Worm (Caenorhabditis elegans) whole organism, L4 larva: ENCODE measurements around the gene pax-1.

ENCODE experiments used
- D1046.2 ChIP-seq: fragments of 200-800 bp; sonication (Bioruptor generic); IDR thresholded peaks from 2 replicates; pipeline ENCODE4 v1.3.6; 2022; ENCODE audit warnings: missing genetic modification characterization, missing compliant biosample characterization
- F10B5.3 ChIP-seq: sonication (generic microtip); optimal IDR thresholded peaks from 2 replicates; lab custom pipeline; 2016; ENCODE audit warnings: mild to moderate bottlenecking, missing genetic modification characterization, missing compliant biosample characterization
- F26F4.8 ChIP-seq: fragments of 200-800 bp; sonication (Bioruptor generic); conservative IDR thresholded peaks from 2 replicates; pipeline ENCODE4 v1.3.6; 2022; ENCODE audit warnings: missing genetic modification characterization, missing compliant biosample characterization
- F37D6.2 ChIP-seq: sonication (generic microtip); optimal IDR thresholded peaks from 2 replicates; lab custom pipeline; 2016; ENCODE audit warnings: mild to moderate bottlenecking, missing genetic modification characterization, missing compliant biosample characterization
- F49E8.2 ChIP-seq: sonication (generic microtip); optimal IDR thresholded peaks from 2 replicates; lab custom pipeline; 2016; ENCODE audit warnings: missing compliant biosample characterization, mild to moderate bottlenecking, missing genetic modification characterization, borderline replicate concordance
- R02D3.7 ChIP-seq: fragments of 150-350 bp; sonication (generic microtip); optimal IDR thresholded peaks from 3 replicates; lab custom pipeline; 2014; ENCODE audit warnings: missing biosample characterization, missing genetic modification characterization
- T20F7.1 ChIP-seq: fragments of 200-800 bp; sonication (Bioruptor generic); optimal IDR thresholded peaks from 2 replicates; lab custom pipeline; 2018; ENCODE audit warnings: mild to moderate bottlenecking, missing genetic modification characterization, missing compliant biosample characterization
- T26A8.4 ChIP-seq: fragments of 200-800 bp; sonication (Bioruptor generic); IDR thresholded peaks from 2 replicates; pipeline ENCODE4 v1.3.6; 2022; ENCODE audit warnings: missing genetic modification characterization, missing compliant biosample characterization
- Y105C5A.15 ChIP-seq: fragments of 200-800 bp; sonication (Bioruptor generic); IDR thresholded peaks from 2 replicates; pipeline ENCODE4 v1.3.6; 2022; ENCODE audit warnings: missing genetic modification characterization, missing compliant biosample characterization
- Y48G9A.11 ChIP-seq: fragments of 200-800 bp; sonication (Bioruptor generic); IDR thresholded peaks from 2 replicates; pipeline ENCODE4 v1.3.6; 2022; ENCODE audit warnings: missing genetic modification reagents, missing genetic modification characterization, missing compliant biosample characterization
- Y75B8A.6 ChIP-seq: fragments of 200-800 bp; sonication (Bioruptor generic); IDR thresholded peaks from 2 replicates; pipeline ENCODE4 v1.3.6; 2022; ENCODE audit warnings: missing genetic modification reagents, missing genetic modification characterization, missing compliant biosample characterization
- ZK337.2 ChIP-seq: fragments of 200-800 bp; sonication (Bioruptor generic); IDR thresholded peaks from 2 replicates; pipeline ENCODE4 v1.3.6; 2022; ENCODE audit warnings: missing genetic modification reagents, missing genetic modification characterization, missing compliant biosample characterization
- ZK546.5 ChIP-seq, 2 experiments: sonication (generic microtip); optimal IDR thresholded peaks; 2 replicates each; lab custom pipeline; 2017; ENCODE audit warnings: missing biosample characterization in 2 of 2, missing genetic modification characterization in 2 of 2
- aha-1 ChIP-seq: fragments of 150-350 bp; peaks from one replicate; lab custom pipeline; 2014; ENCODE audit warnings: missing biosample characterization, missing genetic modification characterization
- arid-1 ChIP-seq: fragments of 200-800 bp; sonication (Bioruptor generic); conservative IDR thresholded peaks from 2 replicates; pipeline ENCODE4 v1.3.6; 2022; ENCODE audit warnings: missing genetic modification reagents, missing genetic modification characterization, missing compliant biosample characterization
- ceh-20 ChIP-seq: fragments of 200-800 bp; sonication (Bioruptor generic); IDR thresholded peaks from 2 replicates; pipeline ENCODE4 v1.3.6; 2022; ENCODE audit warnings: missing genetic modification reagents, missing genetic modification characterization, missing compliant biosample characterization
- ceh-32 ChIP-seq: sonication (generic microtip); optimal IDR thresholded peaks from 2 replicates; lab custom pipeline; 2016; ENCODE audit warnings: mild to moderate bottlenecking, missing genetic modification characterization, missing compliant biosample characterization; ENCODE audit not compliant: poor library complexity
- ceh-44 ChIP-seq: fragments of 200-800 bp; sonication (Bioruptor generic); IDR thresholded peaks from 2 replicates; pipeline ENCODE4 v1.3.6; 2022; ENCODE audit warnings: missing genetic modification reagents, missing genetic modification characterization, missing compliant biosample characterization
- cey-2 ChIP-seq: sonication (generic microtip); optimal IDR thresholded peaks from 3 replicates; lab custom pipeline; 2017; ENCODE audit warnings: missing genetic modification characterization, mild to moderate bottlenecking, missing compliant biosample characterization, antibody characterized with exemption, borderline replicate concordance; ENCODE audit not compliant: insufficient read depth
- daf-8 ChIP-seq: fragments of 200-800 bp; sonication (Bioruptor generic); IDR thresholded peaks from 2 replicates; pipeline ENCODE4 v1.3.6; 2022; ENCODE audit warnings: missing genetic modification characterization, missing compliant biosample characterization
- dmd-8 ChIP-seq: fragments of 200-800 bp; sonication (Bioruptor generic); IDR thresholded peaks from 2 replicates; pipeline ENCODE4 v1.3.6; 2022; ENCODE audit warnings: missing genetic modification characterization, missing compliant biosample characterization
- dmd-9 ChIP-seq: fragments of 200-800 bp; sonication (Bioruptor generic); IDR thresholded peaks from 2 replicates; pipeline ENCODE4 v1.3.6; 2022; ENCODE audit warnings: missing genetic modification reagents, missing genetic modification characterization, missing compliant biosample characterization
- dve-1 ChIP-seq: sonication (generic microtip); optimal IDR thresholded peaks from 2 replicates; lab custom pipeline; 2017; ENCODE audit warnings: antibody characterized with exemption, mild to moderate bottlenecking, missing genetic modification characterization, missing compliant biosample characterization; ENCODE audit not compliant: insufficient read depth
- fkh-10 ChIP-seq: fragments of 150-350 bp; optimal IDR thresholded peaks from 2 replicates; lab custom pipeline; 2014; ENCODE audit warnings: missing biosample characterization, missing genetic modification reagents, missing genetic modification characterization
- fos-1 ChIP-seq: fragments of 150-350 bp; optimal IDR thresholded peaks from 2 replicates; lab custom pipeline; 2014; ENCODE audit warnings: missing biosample characterization, missing genetic modification characterization
- gei-8 ChIP-seq: fragments of 200-800 bp; sonication (Bioruptor generic); optimal IDR thresholded peaks from 2 replicates; lab custom pipeline; 2018; ENCODE audit warnings: mild to moderate bottlenecking, missing genetic modification characterization, missing compliant biosample characterization
- hlh-11 ChIP-seq: fragments of 200-800 bp; sonication (Bioruptor generic); optimal IDR thresholded peaks from 2 replicates; lab custom pipeline; 2018; ENCODE audit warnings: mild to moderate bottlenecking, missing genetic modification characterization, missing compliant biosample characterization
- hlh-30 ChIP-seq: sonication (generic microtip); optimal IDR thresholded peaks from 2 replicates; lab custom pipeline; 2017; ENCODE audit warnings: antibody characterized with exemption, mild to moderate bottlenecking, missing genetic modification characterization, missing compliant biosample characterization; ENCODE audit not compliant: insufficient read depth
- hmg-1.1 ChIP-seq: fragments of 200-800 bp; sonication (Bioruptor generic); IDR thresholded peaks from 2 replicates; pipeline ENCODE4 v1.3.6; 2022; ENCODE audit warnings: missing genetic modification reagents, missing genetic modification characterization, missing compliant biosample characterization
- lim-7 ChIP-seq: fragments of 200-800 bp; sonication (Bioruptor generic); IDR thresholded peaks from 2 replicates; pipeline ENCODE4 v1.3.6; 2022; ENCODE audit warnings: missing genetic modification characterization, missing compliant biosample characterization
- lin-1 ChIP-seq: fragments of 200-800 bp; sonication (Bioruptor generic); IDR thresholded peaks from 2 replicates; pipeline ENCODE4 v1.3.6; 2022; ENCODE audit warnings: missing genetic modification reagents, missing genetic modification characterization, missing compliant biosample characterization
- lin-29 ChIP-seq: fragments of 200-800 bp; sonication (Bioruptor generic); IDR thresholded peaks from 2 replicates; pipeline ENCODE4 v1.3.6; 2022; ENCODE audit warnings: missing genetic modification reagents, missing genetic modification characterization, missing compliant biosample characterization
- lsy-2 ChIP-seq, 2 experiments: fragments of 150-350 bp in 1 of 2; sonication (generic microtip) in 1 of 2; optimal IDR thresholded peaks; 2 replicates each; lab custom pipeline; 2014 to 2017; ENCODE audit warnings: missing biosample characterization in 2 of 2, missing genetic modification characterization in 2 of 2
- mdl-1 ChIP-seq, 2 experiments: fragments of 150-350 bp in 1 of 2; sonication (generic microtip) in 1 of 2; optimal IDR thresholded peaks; 2 replicates each; lab custom pipeline; 2014 to 2017; ENCODE audit warnings: missing biosample characterization in 2 of 2, missing genetic modification characterization in 2 of 2
- mdt-29 ChIP-seq: fragments of 200-800 bp; sonication (Bioruptor generic); IDR thresholded peaks from 2 replicates; pipeline ENCODE4 v1.3.6; 2022; ENCODE audit warnings: missing genetic modification reagents, missing genetic modification characterization, missing compliant biosample characterization
- mes-2 ChIP-seq: sonication (generic microtip); optimal IDR thresholded peaks from 2 replicates; lab custom pipeline; 2016; ENCODE audit warnings: missing genotype, mild to moderate bottlenecking, missing genetic modification characterization, missing compliant biosample characterization; ENCODE audit not compliant: poor library complexity, severe bottlenecking
- mxl-2 ChIP-seq: fragments of 200-800 bp; sonication (Bioruptor generic); conservative IDR thresholded peaks from 2 replicates; pipeline ENCODE4 v1.3.6; 2022; ENCODE audit warnings: missing genetic modification reagents, missing genetic modification characterization, missing compliant biosample characterization
- nhr-237 ChIP-seq: sonication (generic microtip); optimal IDR thresholded peaks from 2 replicates; lab custom pipeline; 2017; ENCODE audit warnings: missing biosample characterization, missing genetic modification characterization
- nhr-28 ChIP-seq: fragments of 150-350 bp; optimal IDR thresholded peaks from 2 replicates; lab custom pipeline; 2014; ENCODE audit warnings: missing biosample characterization, missing genetic modification characterization
- nhr-41 ChIP-seq: fragments of 200-800 bp; sonication (Bioruptor generic); IDR thresholded peaks from 2 replicates; pipeline ENCODE4 v1.3.6; 2022; ENCODE audit warnings: missing genetic modification reagents, missing genetic modification characterization, missing compliant biosample characterization
- nhr-76 ChIP-seq: fragments of 150-350 bp; optimal IDR thresholded peaks from 2 replicates; lab custom pipeline; 2014; ENCODE audit warnings: missing biosample characterization, missing genetic modification characterization
- pqm-1 ChIP-seq: sonication (generic microtip); optimal IDR thresholded peaks from 2 replicates; lab custom pipeline; 2017; ENCODE audit warnings: missing biosample characterization, missing genetic modification characterization
- rbr-2 ChIP-seq: sonication (generic microtip); optimal IDR thresholded peaks from 2 replicates; lab custom pipeline; 2016; ENCODE audit warnings: missing genotype, missing genetic modification characterization, missing compliant biosample characterization
- sdz-12 ChIP-seq: fragments of 200-800 bp; sonication (Bioruptor generic); optimal IDR thresholded peaks from 2 replicates; lab custom pipeline; 2018; ENCODE audit warnings: mild to moderate bottlenecking, missing genetic modification characterization, missing compliant biosample characterization
- skn-1 ChIP-seq: fragments of 150-350 bp; optimal IDR thresholded peaks from 2 replicates; lab custom pipeline; 2014; ENCODE audit warnings: missing biosample characterization, missing genetic modification characterization
- snpc-4 ChIP-seq: fragments of 150-350 bp; optimal IDR thresholded peaks from 2 replicates; lab custom pipeline; 2014; ENCODE audit warnings: missing biosample characterization, missing genetic modification characterization
- tag-97 ChIP-seq: fragments of 200-800 bp; sonication (Bioruptor generic); IDR thresholded peaks from 2 replicates; pipeline ENCODE4 v1.3.6; 2022; ENCODE audit warnings: missing genetic modification characterization, missing compliant biosample characterization
- unc-130 ChIP-seq: sonication (generic microtip); optimal IDR thresholded peaks from 2 replicates; lab custom pipeline; 2016; ENCODE audit warnings: missing genetic modification reagents, missing genetic modification characterization, missing compliant biosample characterization
- unc-62 ChIP-seq, 3 experiments: fragments of 150-350 bp in 1 of 3; sonication (generic microtip); optimal IDR thresholded peaks in 2 of 3; peaks in 1 of 3; 1 replicate in 1 of 3; 2 replicates in 2 of 3; lab custom pipeline; 2014 to 2017; ENCODE audit warnings: missing biosample characterization in 3 of 3, missing genetic modification characterization in 3 of 3, missing genetic modification reagents in 3 of 3, missing genotype in 1 of 3
- vab-7 ChIP-seq: fragments of 200-800 bp; sonication (Bioruptor generic); IDR thresholded peaks from 2 replicates; pipeline ENCODE4 v1.3.6; 2022; ENCODE audit warnings: missing genetic modification reagents, missing genetic modification characterization, missing compliant biosample characterization
- zfp-3 ChIP-seq: fragments of 200-800 bp; sonication (Bioruptor generic); conservative IDR thresholded peaks from 2 replicates; pipeline ENCODE4 v1.3.6; 2022; ENCODE audit warnings: missing genetic modification reagents, missing genetic modification characterization, missing compliant biosample characterization

Gene pax-1

ce11 chrV:8268902-8269301 is 44.2 kb downstream of the pax-1 start, which contains the start of the genes asp-6 and asp-12 (continued):
- no peak for TF ChIP-seq T26A8.4 (GFP tag; lab: Robert Waterston, UW)
- TF ChIP-seq zfp-3 (GFP tag; lab: Robert Waterston, UW): no peak
- no peak for TF ChIP-seq vab-7 (GFP tag; lab: Robert Waterston, UW)
- TF ChIP-seq nhr-41 (GFP tag; lab: Robert Waterston, UW): no peak
- no peak for TF ChIP-seq hlh-30 (tag; lab: Kevin White, UChicago)
- no peak for TF ChIP-seq nhr-237 (tag; lab: Kevin White, UChicago)
- TF ChIP-seq lim-7: no peak
- no peak for TF ChIP-seq D1046.2 (GFP tag; lab: Robert Waterston, UW)
- TF ChIP-seq unc-130: no peak
- TF ChIP-seq ceh-20: no peak
- no peak for TF ChIP-seq mdl-1 (tag; optimal IDR thresholded peaks at IDR 0.05; lab: Kevin White, UChicago)
- TF ChIP-seq hmg-1.1 (GFP tag; lab: Robert Waterston, UW): no peak
- no peak for TF ChIP-seq ZK337.2
- peak; percentile 69 for TF ChIP-seq hlh-11 (tag; lab: Kevin White, UChicago)
- no peak for TF ChIP-seq fkh-10 (GFP tag; lab: Kevin White, UChicago)
- TF ChIP-seq Y105C5A.15 (GFP tag; lab: Robert Waterston, UW): no peak
- TF ChIP-seq ZK546.5 (tag; optimal IDR thresholded peaks at IDR 0.05; lab: Kevin White, UChicago): no peak
- TF ChIP-seq tag-97 (GFP tag; lab: Robert Waterston, UW): no peak
- no peak for TF ChIP-seq F10B5.3 (tag; lab: Kevin White, UChicago)
- no peak for TF ChIP-seq dmd-8 (GFP tag; lab: Robert Waterston, UW)
- TF ChIP-seq F37D6.2 (tag; lab: Kevin White, UChicago): no peak
- TF ChIP-seq mes-2 (tag; lab: Kevin White, UChicago): peak; percentile 28
- no peak for TF ChIP-seq R02D3.7 (tag; lab: Kevin White, UChicago)
- TF ChIP-seq gei-8 (GFP tag; lab: Kevin White, UChicago): no peak
- peak; percentile 59 for TF ChIP-seq dve-1
- no peak for TF ChIP-seq F49E8.2 (tag; lab: Kevin White, UChicago)
- TF ChIP-seq lin-1: no peak
- no peak for TF ChIP-seq cey-2 (tag; lab: Kevin White, UChicago)
- no peak for TF ChIP-seq lsy-2 (tag; optimal IDR thresholded peaks at IDR 0.05; lab: Kevin White, UChicago)
- TF ChIP-seq Y48G9A.11 (GFP tag; lab: Robert Waterston, UW): no peak
- peak in 1 of 2 experiments; percentile 12 for TF ChIP-seq unc-62 (GFP tag; optimal IDR thresholded peaks at IDR 0.05 in 1 of 2; lab: Kevin White, UChicago)
- TF ChIP-seq unc-62 (tag; optimal IDR thresholded peaks at IDR 0.05; lab: Kevin White, UChicago): no peak
- TF ChIP-seq mdt-29 (GFP tag; lab: Robert Waterston, UW): peak; percentile 28; the same call in 1 of the 2 replicates
- no peak for TF ChIP-seq T20F7.1 (GFP tag; lab: Kevin White, UChicago)
- TF ChIP-seq Y75B8A.6: 0 out of 2 replicates have a peak, but pooled peaks have one; percentile 6
- no peak for TF ChIP-seq snpc-4 (tag; lab: Kevin White, UChicago)
- no peak for TF ChIP-seq ceh-44 (GFP tag; lab: Robert Waterston, UW)
- no peak for TF ChIP-seq nhr-76 (tag; lab: Kevin White, UChicago)
- TF ChIP-seq daf-8 (GFP tag; lab: Robert Waterston, UW): no peak
- no peak for TF ChIP-seq lin-29 (GFP tag; lab: Robert Waterston, UW)
- TF ChIP-seq aha-1 (tag; lab: Kevin White, UChicago): no peak
- no peak for TF ChIP-seq ceh-32 (tag; lab: Kevin White, UChicago)
- TF ChIP-seq pqm-1 (tag; lab: Kevin White, UChicago): peak; percentile 59
- TF ChIP-seq nhr-28 (tag; lab: Kevin White, UChicago): peak; percentile 80
- no peak for TF ChIP-seq rbr-2 (tag; lab: Kevin White, UChicago)
- TF ChIP-seq skn-1 (tag; lab: Kevin White, UChicago): no peak
- no peak for TF ChIP-seq fos-1 (tag; lab: Kevin White, UChicago)
- no peak for TF ChIP-seq F26F4.8 (GFP tag; lab: Robert Waterston, UW)
- TF ChIP-seq dmd-9: no peak
- no peak for TF ChIP-seq sdz-12
- TF ChIP-seq mxl-2 (GFP tag; lab: Robert Waterston, UW): no peak
- no peak for TF ChIP-seq arid-1 (GFP tag; lab: Robert Waterston, UW)
